Worm (Caenorhabditis elegans): ENCODE measurements around the gene nas-12.

nas-12 gene

ce11 chrIV:10250577-10251075 lies 26.8 kb downstream of the nas-12 start, which contains the start of gene daf-14:
Gene daf-14 (plus strand): TSS chrIV:10250627.
- TF ChIP-seq sma-9 (GFP tag; optimal IDR thresholded peaks at IDR 0.05) (peak; percentile 81), sma-9 (tag; optimal IDR thresholded peaks at IDR 0.05) (no peak), C34F6.9 (tag; optimal IDR thresholded peaks at IDR 0.05) (no peak), sma-3 (GFP tag; optimal IDR thresholded peaks at IDR 0.05) (peak; percentile 61), gmeb-1 (tag; optimal IDR thresholded peaks at IDR 0.05) (peak; percentile 21), ztf-4 (tag; optimal IDR thresholded peaks at IDR 0.05) (no peak), crh-2 (tag; optimal IDR thresholded peaks at IDR 0.05) (peak; percentile 60)

ce11 chrIV:10251261-10251660 lies 27.4 kb downstream of the nas-12 start:
- TF ChIP-seq ztf-11 (tag; optimal IDR thresholded peaks at IDR 0.05), result no peak
- TF ChIP-seq ZK546.5 (tag; optimal IDR thresholded peaks at IDR 0.05), result no peak
- no peak for TF ChIP-seq alr-1 (tag; optimal IDR thresholded peaks at IDR 0.05)
- TF ChIP-seq nhr-6 (tag; optimal IDR thresholded peaks at IDR 0.05), result no peak
- TF ChIP-seq nhr-21 (tag; optimal IDR thresholded peaks at IDR 0.05), result peak; percentile 8
- no peak for TF ChIP-seq nhr-77 (tag; optimal IDR thresholded peaks at IDR 0.05)
- no peak for TF ChIP-seq zag-1 (tag; optimal IDR thresholded peaks at IDR 0.05)
- TF ChIP-seq skn-1 (tag; optimal IDR thresholded peaks at IDR 0.05), result no peak
- no peak for TF ChIP-seq mdl-1 (tag; optimal IDR thresholded peaks at IDR 0.05)
- TF ChIP-seq ztf-4 (tag; optimal IDR thresholded peaks at IDR 0.05), result no peak
- no peak for TF ChIP-seq nhr-12 (tag; optimal IDR thresholded peaks at IDR 0.05)
- no peak for TF ChIP-seq nhr-237 (tag; optimal IDR thresholded peaks at IDR 0.05)
- TF ChIP-seq C34F6.9 (tag; optimal IDR thresholded peaks at IDR 0.05), result no peak
- no peak for TF ChIP-seq egl-27 (tag; optimal IDR thresholded peaks at IDR 0.05)
- TF ChIP-seq gmeb-1 (tag; optimal IDR thresholded peaks at IDR 0.05), result no peak
- peak; percentile 24 for TF ChIP-seq crh-2 (tag; optimal IDR thresholded peaks at IDR 0.05)
- no peak for TF ChIP-seq lin-11 (tag; optimal IDR thresholded peaks at IDR 0.05)
- TF ChIP-seq blmp-1 (tag; optimal IDR thresholded peaks at IDR 0.05; ENCODE audit: insufficient read depth), result no peak
- TF ChIP-seq nhr-23 (tag; optimal IDR thresholded peaks at IDR 0.05), result no peak
- TF ChIP-seq R02D3.7 (tag; optimal IDR thresholded peaks at IDR 0.05), result no peak
- TF ChIP-seq sma-9 (GFP tag; optimal IDR thresholded peaks at IDR 0.05), result peak; percentile 30
- TF ChIP-seq sma-9 (tag; optimal IDR thresholded peaks at IDR 0.05), result no peak
- TF ChIP-seq ama-1 (optimal IDR thresholded peaks at IDR 0.05), result no peak
- TF ChIP-seq sma-3 (GFP tag; optimal IDR thresholded peaks at IDR 0.05), result no peak

- TF ChIP-seq R02D3.7 (tag; optimal IDR thresholded peaks at IDR 0.05), result no peak
- TF ChIP-seq alr-1 (tag; optimal IDR thresholded peaks at IDR 0.05), result no peak
- no peak for TF ChIP-seq nhr-12 (tag; optimal IDR thresholded peaks at IDR 0.05)
- no peak for TF ChIP-seq mdl-1 (tag; optimal IDR thresholded peaks at IDR 0.05)
- no peak for TF ChIP-seq Y55F3AM.14 (GFP tag; optimal IDR thresholded peaks at IDR 0.05)
- TF ChIP-seq blmp-1 (tag; optimal IDR thresholded peaks at IDR 0.05; ENCODE audit: insufficient read depth), result no peak
Observed at ce11 chrIV:10251764-10252163, 27.9 kb downstream of the nas-12 start.

ce11 chrIV:10252350-10252792 lies 28.5 kb downstream of the nas-12 start:
- no peak for TF ChIP-seq alr-1 (tag; optimal IDR thresholded peaks at IDR 0.05)
- no peak for TF ChIP-seq nhr-77 (tag; optimal IDR thresholded peaks at IDR 0.05)
- peak; percentile 89 for TF ChIP-seq unc-55 (GFP tag; optimal IDR thresholded peaks at IDR 0.05)
- TF ChIP-seq aly-2 (tag; optimal IDR thresholded peaks at IDR 0.05), result no peak
- TF ChIP-seq sma-3 (GFP tag; optimal IDR thresholded peaks at IDR 0.05), result peak; percentile 87
- TF ChIP-seq nhr-21 (tag; optimal IDR thresholded peaks at IDR 0.05), result peak; percentile 83
- TF ChIP-seq nhr-10 (tag; optimal IDR thresholded peaks at IDR 0.05), result peak; percentile 12
- peak; percentile 73 for TF ChIP-seq unc-62 (GFP tag; optimal IDR thresholded peaks at IDR 0.05)
- TF ChIP-seq ceh-16 (tag; optimal IDR thresholded peaks at IDR 0.05), result peak; percentile 5
- peak; percentile 78 for TF ChIP-seq gmeb-1 (tag; optimal IDR thresholded peaks at IDR 0.05)
- no peak for TF ChIP-seq mbf-1 (tag; optimal IDR thresholded peaks at IDR 0.05)
- TF ChIP-seq ceh-82 (tag; optimal IDR thresholded peaks at IDR 0.05), result no peak
- TF ChIP-seq Y55F3AM.14 (GFP tag; optimal IDR thresholded peaks at IDR 0.05), result peak; percentile 52
- peak; percentile 97 for TF ChIP-seq sma-9 (GFP tag; optimal IDR thresholded peaks at IDR 0.05)
- TF ChIP-seq sma-9 (tag; optimal IDR thresholded peaks at IDR 0.05), result no peak
- peak; percentile 87 for TF ChIP-seq zag-1 (tag; optimal IDR thresholded peaks at IDR 0.05)
- TF ChIP-seq lsy-2 (tag; optimal IDR thresholded peaks at IDR 0.05), result peak; percentile 65 to 92
- TF ChIP-seq nhr-23 (tag; optimal IDR thresholded peaks at IDR 0.05), result no peak
- TF ChIP-seq unc-39 (tag; optimal IDR thresholded peaks at IDR 0.05), result no peak
- TF ChIP-seq fos-1 (tag; optimal IDR thresholded peaks at IDR 0.05), result peak; percentile 81
- TF ChIP-seq blmp-1 (tag; optimal IDR thresholded peaks at IDR 0.05; ENCODE audit: insufficient read depth), result peak; percentile 92
- peak; percentile 81 for TF ChIP-seq sem-4 (tag; optimal IDR thresholded peaks at IDR 0.05)
- TF ChIP-seq mab-5 (tag; optimal IDR thresholded peaks at IDR 0.05), result peak; percentile 75
- peak; percentile 32 for TF ChIP-seq snpc-4 (tag; optimal IDR thresholded peaks at IDR 0.05)
- TF ChIP-seq skn-1 (tag; optimal IDR thresholded peaks at IDR 0.05), result peak; percentile 69
- TF ChIP-seq crh-2 (tag; optimal IDR thresholded peaks at IDR 0.05), result peak; percentile 100
- peak; percentile 33 for TF ChIP-seq nhr-12 (tag; optimal IDR thresholded peaks at IDR 0.05)
- TF ChIP-seq egl-27 (tag; optimal IDR thresholded peaks at IDR 0.05), result peak; percentile 89
- peak; percentile 56 for TF ChIP-seq lin-13 (GFP tag; optimal IDR thresholded peaks at IDR 0.05)
- peak; percentile 80 to 98 for TF ChIP-seq mdl-1 (tag; optimal IDR thresholded peaks at IDR 0.05)
- TF ChIP-seq nhr-25 (tag; optimal IDR thresholded peaks at IDR 0.05), result peak; percentile 7
- peak; percentile 31 for TF ChIP-seq nhr-11 (tag; optimal IDR thresholded peaks at IDR 0.05)
- TF ChIP-seq C34F6.9 (tag; optimal IDR thresholded peaks at IDR 0.05), result peak; percentile 98
- TF ChIP-seq F13H6.1 (tag; optimal IDR thresholded peaks at IDR 0.05), result peak; percentile 96
- no peak for TF ChIP-seq nhr-237 (tag; optimal IDR thresholded peaks at IDR 0.05)
- no peak for TF ChIP-seq lin-11 (tag; optimal IDR thresholded peaks at IDR 0.05)
- peak; percentile 96 for TF ChIP-seq nhr-129 (tag; optimal IDR thresholded peaks at IDR 0.05)
- TF ChIP-seq dmd-4 (tag; optimal IDR thresholded peaks at IDR 0.05), result no peak

Data from whole organism, L2 larva.